Fruit fly (Drosophila melanogaster) whole organism, wandering third instar larva: ENCODE data around the gene Sfxn2.

Experiments used
- Dfd ChIP-seq: fragments of >200 bp; optimal IDR thresholded peaks from 2 replicates; lab custom pipeline; 2017; ENCODE audit warnings: missing biosample characterization, missing genetic modification characterization
- dsf ChIP-seq: sonication (Bioruptor generic); optimal IDR thresholded peaks from 2 replicates; lab custom pipeline; 2016; ENCODE audit warnings: missing biosample characterization, missing genetic modification characterization, borderline replicate concordance

dm6 chr3L:19073029-19073908, 10.3 kb downstream of the Sfxn2 start:
- TF ChIP-seq dsf (GFP tag; lab: Kevin White, UChicago) (no peak), Dfd (no peak)
